Fruit fly (Drosophila melanogaster) whole organism, larva: Measurements from ENCODE around the gene Twdlalpha.

Experiments
- noc ChIP-seq: fragments of 200-800 bp; sonication (Bioruptor generic); optimal IDR thresholded peaks from 3 replicates; lab custom pipeline; 2019; ENCODE audit warnings: missing biosample characterization, mild to moderate bottlenecking, missing genetic modification characterization, moderate library complexity

Twdlalpha gene

DNA sequence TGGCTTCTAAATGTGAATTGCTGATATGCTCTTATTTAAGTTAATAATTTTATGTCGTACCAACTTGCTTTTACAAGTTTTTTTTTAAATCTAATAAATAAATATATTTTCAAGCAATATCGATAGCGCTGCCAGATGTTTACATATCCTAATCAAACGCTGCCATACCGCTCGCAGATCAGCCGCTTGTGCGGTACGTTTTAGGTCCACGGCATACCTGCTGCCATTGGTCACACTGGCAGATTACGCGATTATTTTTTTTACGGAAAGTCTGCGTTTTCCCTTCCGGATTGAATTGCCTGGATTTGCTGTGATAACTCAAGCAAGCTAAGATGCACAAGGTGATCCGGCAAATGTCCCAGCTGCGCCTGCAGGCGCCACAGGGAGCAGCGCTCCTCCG is 41.1 kb downstream of the Twdlalpha start, which contains the start of gene mRpL22:
Gene mRpL22, plus strand, starts transcription at position 191 of the 400 bp plus-strand sequence.
- TF ChIP-seq noc (tag; lab: Kevin White, UChicago), result no peak

DNA sequence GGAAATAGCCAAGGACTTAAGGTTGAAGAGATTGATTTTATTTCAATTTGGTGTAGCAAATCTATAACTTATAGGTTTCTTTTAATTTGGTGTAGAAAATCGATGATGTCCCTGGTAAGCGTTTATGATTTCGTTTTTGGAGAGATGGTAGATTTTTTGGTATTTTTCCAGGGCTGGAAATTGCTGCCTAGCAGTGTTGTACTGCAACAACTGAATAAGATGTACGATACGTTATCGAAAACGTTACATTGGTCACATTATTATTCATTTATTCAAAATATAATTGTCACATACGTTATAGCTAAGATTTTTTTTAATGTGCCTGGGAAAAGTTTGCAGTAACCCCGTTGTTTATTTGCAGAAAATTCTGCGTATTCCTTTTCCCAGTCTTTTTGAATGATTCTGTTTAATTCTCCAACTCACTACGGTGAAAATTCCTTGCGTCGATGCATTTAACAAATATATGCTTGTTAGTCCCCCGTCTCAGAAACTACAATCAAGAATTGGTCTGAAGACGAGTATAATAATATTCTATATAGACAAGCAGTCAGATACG is 44.3 kb downstream of the Twdlalpha start, which contains the start of the genes CG9609 and Sap30:
Gene CG9609, minus strand, starts transcription at position 149 of the 556 bp plus-strand sequence.
Gene Sap30, plus strand, starts transcription at position 424 of the 556 bp plus-strand sequence.
- no peak for TF ChIP-seq noc (tag; lab: Kevin White, UChicago)

DNA sequence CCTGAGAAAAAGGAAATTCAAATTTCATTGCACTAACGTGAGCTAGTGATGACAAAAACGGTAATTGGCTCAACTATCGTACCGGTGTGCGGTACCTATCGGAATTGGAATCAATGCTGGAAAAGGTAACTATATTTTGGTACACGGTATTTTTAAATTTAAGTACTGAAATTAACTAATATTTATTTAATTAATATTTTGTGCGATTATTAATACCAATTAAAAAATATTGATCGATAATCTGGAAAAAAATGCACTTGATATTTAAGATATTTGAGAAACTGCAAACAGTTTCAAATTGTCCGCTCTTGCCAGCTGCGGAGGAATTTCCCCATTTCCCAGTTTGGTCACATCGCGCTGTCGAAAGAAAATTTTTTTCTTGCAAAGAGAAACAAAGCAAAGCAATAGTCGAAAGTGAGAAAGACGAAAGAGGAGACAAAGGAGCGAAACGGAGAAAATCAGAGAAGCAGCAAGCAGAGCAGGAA is 44.8 kb downstream of the Twdlalpha start:
- peak; percentile 9 for TF ChIP-seq noc (tag; lab: Kevin White, UChicago)

DNA sequence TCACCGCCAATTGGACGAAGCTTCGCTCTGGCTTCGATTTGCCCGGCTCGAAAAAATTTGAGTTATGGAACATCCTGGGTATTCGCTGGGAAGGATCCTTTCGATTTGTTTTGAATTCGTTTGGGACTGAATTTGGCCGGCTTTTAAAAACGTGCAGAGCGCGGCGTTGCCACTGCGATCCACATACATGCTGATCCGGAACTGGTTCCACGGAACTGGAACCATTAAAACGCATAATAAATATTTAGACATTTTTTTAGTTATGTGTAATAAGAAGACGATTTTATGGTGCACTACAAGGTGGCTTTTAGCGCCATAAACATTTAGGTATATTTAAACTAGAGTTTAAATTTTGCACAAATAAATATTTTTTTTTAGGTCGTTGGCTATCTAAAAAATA is 48.4 kb downstream of the Twdlalpha start, which contains the start of gene Rrp45:
Gene Rrp45, minus strand, starts transcription at position 209 of the 400 bp plus-strand sequence.
- TF ChIP-seq noc (tag; lab: Kevin White, UChicago), result no peak

DNA sequence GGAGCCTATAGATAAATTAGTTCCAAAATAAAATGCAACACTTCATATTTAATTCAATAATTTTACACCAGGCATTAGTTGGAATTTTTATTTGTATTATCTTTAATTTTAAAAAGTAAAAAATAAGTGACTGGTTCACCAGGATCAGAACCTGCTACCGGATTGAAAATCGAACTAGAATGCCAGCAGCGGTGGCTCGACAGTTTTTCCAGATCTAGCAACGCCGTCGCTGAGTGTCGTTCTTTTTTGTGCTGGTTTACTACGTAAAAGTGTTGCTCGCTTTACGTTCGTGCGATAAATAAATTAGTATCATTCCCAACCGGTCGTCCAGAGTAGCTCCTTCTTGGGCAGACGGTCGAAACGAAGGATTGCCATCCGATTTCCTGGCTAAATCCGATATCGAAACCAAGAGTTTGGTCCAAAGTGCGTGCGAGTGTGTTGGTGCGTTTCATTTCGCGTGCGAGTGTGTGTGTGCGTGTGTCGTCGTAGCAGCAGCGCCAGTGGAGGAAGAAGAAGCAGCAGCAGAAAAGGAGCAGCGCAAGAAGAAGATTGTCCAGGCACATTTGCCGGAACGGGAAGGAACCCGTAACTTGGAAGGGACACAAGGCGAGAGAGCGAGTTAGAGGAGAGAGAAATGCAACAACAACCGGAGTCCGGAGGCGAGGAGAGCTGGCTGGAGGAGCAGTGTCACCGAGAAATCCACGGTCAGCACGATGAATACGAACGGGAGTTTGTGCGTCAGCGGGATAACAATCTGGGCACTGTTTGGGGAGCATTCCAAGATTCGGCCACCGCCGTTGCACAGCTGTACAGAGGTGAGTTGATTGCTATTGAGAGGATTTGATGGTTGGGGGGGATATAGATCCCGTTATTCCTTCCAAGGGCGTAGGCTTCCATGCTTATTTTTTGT is 49.5 kb downstream of the Twdlalpha start, which contains the start of gene CG4768:
Gene CG4768, plus strand, starts transcription at position 200 of the 910 bp plus-strand sequence.
- TF ChIP-seq noc (tag; lab: Kevin White, UChicago), result no peak

DNA sequence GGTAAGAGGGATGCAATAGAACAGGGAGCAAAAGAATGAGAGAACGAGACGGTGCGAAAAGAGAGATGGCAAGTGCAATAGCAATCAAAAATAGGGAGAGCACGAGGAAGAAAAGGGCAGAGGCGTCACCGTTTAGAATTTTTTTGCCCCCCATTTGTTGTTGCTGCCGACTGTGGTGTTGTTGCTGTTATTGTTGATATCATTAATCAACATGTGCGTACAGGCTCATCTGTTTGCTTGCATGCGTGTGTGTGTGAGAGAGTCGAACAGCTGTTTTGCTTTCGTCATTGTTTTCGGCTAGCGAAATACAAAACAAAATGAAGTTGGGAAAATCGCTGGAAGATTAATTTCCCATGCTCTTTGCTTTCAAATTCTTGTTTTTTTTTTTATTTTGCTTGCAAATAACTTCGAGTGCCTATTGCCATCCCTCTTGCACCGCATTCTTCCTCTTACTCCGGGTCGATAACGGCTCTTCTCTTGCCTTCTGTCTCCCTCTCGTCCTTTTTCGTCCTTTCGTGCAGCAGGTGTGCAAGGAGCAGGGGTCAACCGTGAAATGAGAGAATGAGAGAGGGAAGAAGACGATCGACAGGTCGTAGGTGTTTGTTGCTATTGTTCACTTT is 50.6 kb downstream of the Twdlalpha start:
- TF ChIP-seq noc (tag; lab: Kevin White, UChicago), result no peak
